Worm (Caenorhabditis elegans) whole organism, L2 larva: ENCODE data around the gene dod-3.

Experiments
- C34F6.9 ChIP-seq: fragments of 150-350 bp; optimal IDR thresholded peaks from 2 replicates; lab custom pipeline; 2014; ENCODE audit warnings: missing biosample characterization, missing genetic modification characterization
- F13H6.1 ChIP-seq: sonication (generic microtip); optimal IDR thresholded peaks from 2 replicates; lab custom pipeline; 2016; ENCODE audit warnings: missing genetic modification characterization, missing compliant biosample characterization
- ZK546.5 ChIP-seq: sonication (generic microtip); optimal IDR thresholded peaks from 2 replicates; lab custom pipeline; 2017; ENCODE audit warnings: missing biosample characterization, missing genetic modification characterization
- alr-1 ChIP-seq: fragments of 150-350 bp; optimal IDR thresholded peaks from 2 replicates; lab custom pipeline; 2014; ENCODE audit warnings: missing biosample characterization, missing genetic modification characterization
- blmp-1 ChIP-seq: sonication (generic microtip); optimal IDR thresholded peaks from 2 replicates; lab custom pipeline; 2017; ENCODE audit warnings: missing genetic modification characterization, mild to moderate bottlenecking, missing compliant biosample characterization, antibody characterized with exemption, moderate library complexity; ENCODE audit not compliant: insufficient read depth
- ceh-82 ChIP-seq: fragments of 150-350 bp; optimal IDR thresholded peaks from 2 replicates; lab custom pipeline; 2014; ENCODE audit warnings: missing biosample characterization, missing genetic modification characterization
- crh-2 ChIP-seq: sonication (generic microtip); optimal IDR thresholded peaks from 2 replicates; lab custom pipeline; 2017; ENCODE audit warnings: missing biosample characterization, missing genetic modification characterization
- egl-27 ChIP-seq: sonication (generic microtip); optimal IDR thresholded peaks from 3 replicates; lab custom pipeline; 2017; ENCODE audit warnings: missing biosample characterization, missing genetic modification reagents, missing genetic modification characterization
- elt-1 ChIP-seq: fragments of 150-350 bp; optimal IDR thresholded peaks from 2 replicates; lab custom pipeline; 2014; ENCODE audit warnings: missing biosample characterization, missing genetic modification characterization
- fos-1 ChIP-seq: fragments of 150-350 bp; optimal IDR thresholded peaks from 2 replicates; lab custom pipeline; 2014; ENCODE audit warnings: missing biosample characterization, missing genetic modification characterization
- gmeb-1 ChIP-seq: fragments of 150-350 bp; optimal IDR thresholded peaks from 2 replicates; lab custom pipeline; 2014; ENCODE audit warnings: missing biosample characterization, missing genetic modification characterization
- lin-11 ChIP-seq: fragments of 150-350 bp; sonication (generic microtip); optimal IDR thresholded peaks from 2 replicates; lab custom pipeline; 2014; ENCODE audit warnings: missing biosample characterization, missing genetic modification characterization, inconsistent platforms, mixed read lengths
- lin-13 ChIP-seq: fragments of 150-350 bp; optimal IDR thresholded peaks from 2 replicates; lab custom pipeline; 2014; ENCODE audit warnings: missing biosample characterization, missing genetic modification reagents, missing genetic modification characterization
- lin-39 ChIP-seq: fragments of 150-350 bp; optimal IDR thresholded peaks from 2 replicates; lab custom pipeline; 2014; ENCODE audit warnings: missing biosample characterization, missing genetic modification reagents, missing genetic modification characterization
- lsy-2 ChIP-seq, 2 experiments: fragments of 150-350 bp in 1 of 2; sonication (generic microtip) in 1 of 2; optimal IDR thresholded peaks; 2 replicates each; lab custom pipeline; 2014 to 2017; ENCODE audit warnings: missing biosample characterization in 2 of 2, missing genetic modification characterization in 2 of 2
- mab-5 ChIP-seq: fragments of 150-350 bp; optimal IDR thresholded peaks from 2 replicates; lab custom pipeline; 2014; ENCODE audit warnings: missing biosample characterization, missing genetic modification characterization
- mbf-1 ChIP-seq: sonication (generic microtip); optimal IDR thresholded peaks from 2 replicates; lab custom pipeline; 2017; ENCODE audit warnings: missing biosample characterization, missing genetic modification characterization
- mdl-1 ChIP-seq, 2 experiments: fragments of 150-350 bp in 1 of 2; sonication (generic microtip) in 1 of 2; optimal IDR thresholded peaks; 2 replicates each; lab custom pipeline; 2017; ENCODE audit warnings: missing biosample characterization in 2 of 2, missing genetic modification characterization in 2 of 2
- nhr-11 ChIP-seq: fragments of 150-350 bp; optimal IDR thresholded peaks from 2 replicates; lab custom pipeline; 2014; ENCODE audit warnings: missing biosample characterization, missing genetic modification characterization
- nhr-12 ChIP-seq: fragments of 150-350 bp; optimal IDR thresholded peaks from 2 replicates; lab custom pipeline; 2014; ENCODE audit warnings: missing biosample characterization, missing genetic modification characterization
- nhr-129 ChIP-seq: fragments of 150-350 bp; optimal IDR thresholded peaks from 2 replicates; lab custom pipeline; 2014; ENCODE audit warnings: missing biosample characterization, missing genetic modification characterization
- nhr-21 ChIP-seq: fragments of 150-350 bp; optimal IDR thresholded peaks from 2 replicates; lab custom pipeline; 2014; ENCODE audit warnings: missing biosample characterization, missing genetic modification characterization
- nhr-23 ChIP-seq: fragments of 150-350 bp; optimal IDR thresholded peaks from 2 replicates; lab custom pipeline; 2014; ENCODE audit warnings: missing biosample characterization, missing genetic modification reagents, missing genetic modification characterization
- nhr-237 ChIP-seq: fragments of 150-350 bp; optimal IDR thresholded peaks from 2 replicates; lab custom pipeline; 2014; ENCODE audit warnings: missing biosample characterization, missing genetic modification characterization
- nhr-6 ChIP-seq: fragments of 150-350 bp; optimal IDR thresholded peaks from 2 replicates; lab custom pipeline; 2014; ENCODE audit warnings: missing biosample characterization, missing genetic modification characterization
- nhr-77 ChIP-seq: fragments of 150-350 bp; optimal IDR thresholded peaks from 2 replicates; lab custom pipeline; 2014; ENCODE audit warnings: missing biosample characterization, missing genetic modification characterization
- peb-1 ChIP-seq: fragments of 150-350 bp; optimal IDR thresholded peaks from 2 replicates; lab custom pipeline; 2014; ENCODE audit warnings: missing biosample characterization, missing genetic modification characterization
- sem-4 ChIP-seq: fragments of 150-350 bp; optimal IDR thresholded peaks from 2 replicates; lab custom pipeline; 2014; ENCODE audit warnings: missing biosample characterization, missing genetic modification reagents, missing genetic modification characterization
- skn-1 ChIP-seq: sonication (generic microtip); optimal IDR thresholded peaks from 2 replicates; lab custom pipeline; 2017; ENCODE audit warnings: missing biosample characterization, missing genetic modification characterization
- sma-3 ChIP-seq: sonication (generic microtip); optimal IDR thresholded peaks from 2 replicates; lab custom pipeline; 2016; ENCODE audit warnings: missing genetic modification reagents, missing genetic modification characterization, missing compliant biosample characterization
- sma-9 ChIP-seq, 2 experiments: fragments of 150-350 bp in 1 of 2; sonication (generic microtip) in 1 of 2; optimal IDR thresholded peaks; 2 replicates each; lab custom pipeline; 2014 to 2016; ENCODE audit warnings: missing genetic modification characterization in 2 of 2, mild to moderate bottlenecking in 1 of 2, missing biosample characterization in 1 of 2, missing compliant biosample characterization in 1 of 2, missing genetic modification reagents in 1 of 2, moderate library complexity in 1 of 2
- unc-55 ChIP-seq: fragments of 150-350 bp; sonication (generic microtip); optimal IDR thresholded peaks from 3 replicates; lab custom pipeline; 2014; ENCODE audit warnings: missing biosample characterization, missing genetic modification reagents, missing genetic modification characterization
- unc-62 ChIP-seq: fragments of 150-350 bp; optimal IDR thresholded peaks from 2 replicates; lab custom pipeline; 2014; ENCODE audit warnings: missing biosample characterization, missing genetic modification reagents, missing genetic modification characterization
- zag-1 ChIP-seq: fragments of 150-350 bp; optimal IDR thresholded peaks from 2 replicates; lab custom pipeline; 2014; ENCODE audit warnings: missing biosample characterization, missing genetic modification characterization
- ztf-1 ChIP-seq: fragments of 200-800 bp; sonication (Bioruptor generic); conservative IDR thresholded peaks from 2 replicates; pipeline ENCODE4 v1.3.6; 2022; ENCODE audit warnings: missing genetic modification characterization, missing compliant biosample characterization
- ztf-11 ChIP-seq: sonication (generic microtip); optimal IDR thresholded peaks from 2 replicates; lab custom pipeline; 2017; ENCODE audit warnings: missing biosample characterization, missing genetic modification characterization
- ztf-4 ChIP-seq: fragments of 150-350 bp; optimal IDR thresholded peaks from 2 replicates; lab custom pipeline; 2014; ENCODE audit warnings: missing biosample characterization, missing genetic modification characterization

dod-3 gene

DNA sequence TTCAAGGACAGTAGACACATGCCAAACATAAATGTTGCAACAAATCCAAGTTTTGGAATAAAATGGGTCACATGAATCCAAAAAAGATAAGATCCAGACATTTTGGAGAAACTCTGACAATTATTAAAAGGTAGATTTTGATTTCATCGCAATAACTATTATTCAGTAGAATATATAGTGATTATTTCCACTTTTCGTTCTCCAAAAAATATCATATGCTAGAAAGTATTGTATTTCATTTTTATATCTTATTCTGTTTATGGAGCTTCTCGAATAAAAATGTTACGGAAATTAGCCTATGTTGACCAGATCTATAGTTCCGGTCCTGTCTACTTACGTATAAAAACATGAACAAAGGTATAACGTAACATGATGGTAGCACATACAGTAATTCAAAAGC, 3.8 kb downstream of the dod-3 start, which contains the start of gene str-13:
Gene str-13, minus strand, starts transcription at position 101 of the 400 bp plus-strand sequence.
- TF ChIP-seq nhr-23 (tag; lab: Kevin White, UChicago) (no peak), unc-62 (GFP tag; lab: Kevin White, UChicago) (no peak), ztf-1 (GFP tag; lab: Robert Waterston, UW) (no peak), nhr-77 (tag; lab: Kevin White, UChicago) (no peak), lsy-2 (tag; optimal IDR thresholded peaks at IDR 0.05; lab: Kevin White, UChicago) (no peak), blmp-1 (tag; lab: Kevin White, UChicago) (no peak), peb-1 (tag; lab: Kevin White, UChicago) (no peak), ceh-82 (tag; lab: Kevin White, UChicago) (no peak), crh-2 (no peak), nhr-21 (no peak), C34F6.9 (no peak), nhr-237 (tag; lab: Kevin White, UChicago) (no peak)

ce11 chrV:2725225-2725624, 5.7 kb downstream of the dod-3 start, which contains the start of gene srg-59:
Gene srg-59, minus strand, starts transcription at chrV:2725325.
- TF ChIP-seq mbf-1 (tag; lab: Kevin White, UChicago) (no peak), unc-62 (GFP tag; lab: Kevin White, UChicago) (no peak), nhr-6 (tag; lab: Kevin White, UChicago) (no peak), sma-9 (GFP tag; optimal IDR thresholded peaks at IDR 0.05; lab: Kevin White, UChicago) (no peak), sma-9 (tag; optimal IDR thresholded peaks at IDR 0.05; lab: Kevin White, UChicago) (no peak), ztf-4 (tag; lab: Kevin White, UChicago) (no peak), sem-4 (tag; lab: Kevin White, UChicago) (no peak), zag-1 (tag; lab: Kevin White, UChicago) (no peak), lin-11 (tag; lab: Kevin White, UChicago) (no peak)

- no peak for TF ChIP-seq nhr-11
- no peak for TF ChIP-seq lin-39 (tag; lab: Kevin White, UChicago)
- TF ChIP-seq F13H6.1 (tag; lab: Kevin White, UChicago), result no peak
- no peak for TF ChIP-seq sma-9 (GFP tag; optimal IDR thresholded peaks at IDR 0.05; lab: Kevin White, UChicago)
- no peak for TF ChIP-seq sma-9 (tag; optimal IDR thresholded peaks at IDR 0.05; lab: Kevin White, UChicago)
- no peak for TF ChIP-seq nhr-129 (tag; lab: Kevin White, UChicago)
- TF ChIP-seq blmp-1 (tag; lab: Kevin White, UChicago), result no peak
- no peak for TF ChIP-seq gmeb-1 (tag; lab: Kevin White, UChicago)
- TF ChIP-seq ztf-11 (tag; lab: Kevin White, UChicago), result no peak
- no peak for TF ChIP-seq mab-5
- TF ChIP-seq nhr-12 (tag; lab: Kevin White, UChicago), result no peak
- TF ChIP-seq alr-1, result no peak
- no peak for TF ChIP-seq ztf-1 (GFP tag; lab: Robert Waterston, UW)
- no peak for TF ChIP-seq skn-1
- no peak for TF ChIP-seq unc-55 (GFP tag; lab: Kevin White, UChicago)
- no peak for TF ChIP-seq sma-3 (GFP tag; lab: Kevin White, UChicago)
- TF ChIP-seq unc-62 (GFP tag; lab: Kevin White, UChicago), result no peak
- no peak for TF ChIP-seq egl-27 (tag; lab: Kevin White, UChicago)
- no peak for TF ChIP-seq lin-13 (GFP tag; lab: Kevin White, UChicago)
- TF ChIP-seq nhr-23 (tag; lab: Kevin White, UChicago), result no peak
Measured at ce11 chrV:2722555-2722954, 8.3 kb downstream of the dod-3 start, which contains the start of gene srg-60. Gene srg-60, minus strand, starts transcription at chrV:2722655.

ce11 chrV:2720763-2721162, 10.1 kb downstream of the dod-3 start, which contains the start of gene srt-27:
Gene srt-27, minus strand, starts transcription at chrV:2720863.
- no peak for TF ChIP-seq lin-39 (tag; lab: Kevin White, UChicago)

DNA sequence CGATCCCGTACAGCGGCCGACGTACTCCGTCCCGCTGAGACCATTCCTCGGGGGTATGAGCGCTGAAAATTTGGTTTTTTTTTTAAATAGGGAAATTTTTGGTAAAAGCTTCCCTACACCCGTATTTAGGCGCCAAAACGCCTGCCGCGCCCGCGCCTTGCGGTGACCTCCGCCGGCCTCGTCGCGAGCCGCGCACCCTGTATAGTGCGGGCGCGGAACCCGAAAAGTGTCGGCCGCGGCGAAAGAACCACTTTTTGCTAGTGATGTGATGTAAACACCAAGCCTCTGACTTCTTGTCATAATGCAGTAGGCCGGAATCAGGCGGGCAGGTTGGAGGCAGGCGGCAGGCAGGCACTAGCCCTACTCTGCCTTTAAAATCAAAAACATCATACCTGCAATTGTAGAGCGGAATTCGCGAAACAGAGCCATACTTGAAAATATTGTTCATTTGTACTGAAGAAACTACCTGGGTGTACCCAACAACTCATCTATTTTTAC, 12.2 kb downstream of the dod-3 start, which contains the start of gene srt-29:
Gene srt-29, minus strand, starts transcription at position 448 of the 498 bp plus-strand sequence.
- TF ChIP-seq fos-1 (tag; lab: Kevin White, UChicago) (no peak), ZK546.5 (tag; lab: Kevin White, UChicago) (no peak), crh-2 (no peak), sma-3 (GFP tag; lab: Kevin White, UChicago) (no peak), skn-1 (no peak), elt-1 (tag; lab: Kevin White, UChicago) (no peak), unc-55 (GFP tag; lab: Kevin White, UChicago) (no peak), zag-1 (tag; lab: Kevin White, UChicago) (no peak), unc-62 (GFP tag; lab: Kevin White, UChicago) (no peak), mdl-1 (tag; optimal IDR thresholded peaks at IDR 0.05; lab: Kevin White, UChicago) (no peak), nhr-11 (no peak), nhr-23 (tag; lab: Kevin White, UChicago) (no peak), nhr-77 (tag; lab: Kevin White, UChicago) (no peak), ztf-4 (tag; lab: Kevin White, UChicago) (no peak), F13H6.1 (tag; lab: Kevin White, UChicago) (no peak), ceh-82 (tag; lab: Kevin White, UChicago) (no peak), alr-1 (no peak), nhr-21 (no peak), lsy-2 (tag; optimal IDR thresholded peaks at IDR 0.05; lab: Kevin White, UChicago) (no peak), lin-39 (tag; lab: Kevin White, UChicago) (no peak)
